Fruit fly (Drosophila melanogaster): ENCODE results near the gene GstT3.
A peak's percentile ranks its signal among the peaks of the same experiment; 100 is the strongest.

GstT3 gene

dm6 chrX:20447865-20448584, 19.2 kb upstream of the GstT3 start (continued):
- TF ChIP-seq eyg (GFP tag; optimal IDR thresholded peaks at IDR 0.05), result no peak
- TF ChIP-seq oc (tag; optimal IDR thresholded peaks at IDR 0.05), result no peak
- TF ChIP-seq CG1529 (GFP tag; optimal IDR thresholded peaks at IDR 0.05), result no peak
- no peak for TF ChIP-seq CG1024 (GFP tag; IDR thresholded peaks at IDR 0.05)
- no peak for TF ChIP-seq pnt (GFP tag; optimal IDR thresholded peaks at IDR 0.05)
- TF ChIP-seq CG9797 (GFP tag; optimal IDR thresholded peaks at IDR 0.05), result no peak
- TF ChIP-seq CG1603 (tag; optimal IDR thresholded peaks at IDR 0.05), result no peak
- TF ChIP-seq dmrt99B (tag; optimal IDR thresholded peaks at IDR 0.05), result peak; percentile 27
- no peak for TF ChIP-seq bigmax (GFP tag; optimal IDR thresholded peaks at IDR 0.05)
- no peak for TF ChIP-seq zen (tag; optimal IDR thresholded peaks at IDR 0.05)
- no peak for TF ChIP-seq gro (GFP tag; optimal IDR thresholded peaks at IDR 0.05)
- no peak for TF ChIP-seq CG10321 (GFP tag; IDR thresholded peaks at IDR 0.05)
- no peak for TF ChIP-seq ase (GFP tag; IDR thresholded peaks at IDR 0.05)
- TF ChIP-seq CG9727 (GFP tag; optimal IDR thresholded peaks at IDR 0.05), result no peak
- no peak for TF ChIP-seq PHDP (tag; optimal IDR thresholded peaks at IDR 0.05)
- no peak for TF ChIP-seq H2.0 (GFP tag; IDR thresholded peaks at IDR 0.05)
- no peak for TF ChIP-seq CG6683 (GFP tag; optimal IDR thresholded peaks at IDR 0.05)

- TF ChIP-seq sens-2 (GFP tag; IDR thresholded peaks at IDR 0.05), result no peak
- no peak for TF ChIP-seq CG7963 (GFP tag; IDR thresholded peaks at IDR 0.05; ENCODE audit: partially characterized antibody)
- no peak for TF ChIP-seq gcm2 (GFP tag; optimal IDR thresholded peaks at IDR 0.05)
- TF ChIP-seq CrebB (tag; optimal IDR thresholded peaks at IDR 0.05), result no peak
- no peak for TF ChIP-seq hth (optimal IDR thresholded peaks at IDR 0.05)
- TF ChIP-seq CG33213 (GFP tag; optimal IDR thresholded peaks at IDR 0.05), result no peak
- TF ChIP-seq luna (GFP tag; optimal IDR thresholded peaks at IDR 0.05), result no peak
- peak; percentile 77 for TF ChIP-seq Sry-β (GFP tag; optimal IDR thresholded peaks at IDR 0.05)
- no peak for TF ChIP-seq cas (GFP tag; IDR thresholded peaks at IDR 0.05)
- TF ChIP-seq CG16779 (GFP tag; IDR thresholded peaks at IDR 0.05), result 0 out of 2 replicates have a peak, but pooled peaks have one; percentile 22
- TF ChIP-seq ac (GFP tag; optimal IDR thresholded peaks at IDR 0.05), result no peak
- TF ChIP-seq sd (tag; optimal IDR thresholded peaks at IDR 0.05), result no peak
- TF ChIP-seq Jarid2 (GFP tag; optimal IDR thresholded peaks at IDR 0.05), result no peak
- no peak for TF ChIP-seq dmrt99B (tag; optimal IDR thresholded peaks at IDR 0.05)
- TF ChIP-seq CG9817 (tag; optimal IDR thresholded peaks at IDR 0.05), result no peak
- no peak for TF ChIP-seq scrt (GFP tag; optimal IDR thresholded peaks at IDR 0.05)
- no peak for TF ChIP-seq zen2 (GFP tag; IDR thresholded peaks at IDR 0.05; ENCODE audit: partially characterized antibody)
- no peak for TF ChIP-seq CG3065 (GFP tag; optimal IDR thresholded peaks at IDR 0.05)
- no peak for TF ChIP-seq hkb (optimal IDR thresholded peaks at IDR 0.05)
- TF ChIP-seq hkb (GFP tag; IDR thresholded peaks at IDR 0.05), result no peak
- TF ChIP-seq CG10431 (GFP tag; optimal IDR thresholded peaks at IDR 0.05), result no peak
- no peak for TF ChIP-seq al (GFP tag; IDR thresholded peaks at IDR 0.05)
- no peak for TF ChIP-seq dati (GFP tag; IDR thresholded peaks at IDR 0.05)
- TF ChIP-seq CG11504 (tag; optimal IDR thresholded peaks at IDR 0.05), result peak; percentile 99
Observed at dm6 chrX:20448828-20449427, 18.3 kb upstream of the GstT3 start, which contains the start of gene tbc. Gene tbc, plus strand, starts transcription at chrX:20449331.

Measured in whole organism, embryonic.